Worm (Caenorhabditis elegans) whole organism, early embryonic: Measurements from ENCODE around the gene apb-1.

Experiments
- B0310.2 ChIP-seq: sonication (generic microtip); optimal IDR thresholded peaks from 2 replicates; lab custom pipeline; 2016; ENCODE audit warnings: mild to moderate bottlenecking, missing genetic modification characterization, missing compliant biosample characterization
- F13C5.2 ChIP-seq: sonication (generic microtip); optimal IDR thresholded peaks from 2 replicates; lab custom pipeline; 2017; ENCODE audit warnings: mild to moderate bottlenecking, missing genetic modification characterization, inconsistent platforms, missing compliant biosample characterization
- aly-1 ChIP-seq: sonication (generic microtip); optimal IDR thresholded peaks from 2 replicates; lab custom pipeline; 2016; ENCODE audit warnings: missing genetic modification characterization, missing compliant biosample characterization
- ama-1 ChIP-seq: fragments of 150-350 bp; optimal IDR thresholded peaks from 2 replicates; lab custom pipeline; 2014
- ceh-13 ChIP-seq: fragments of 200-800 bp; sonication (Bioruptor generic); optimal IDR thresholded peaks from 2 replicates; lab custom pipeline; 2018; ENCODE audit warnings: mild to moderate bottlenecking, missing genetic modification characterization, missing compliant biosample characterization
- ceh-36 ChIP-seq: sonication (generic microtip); optimal IDR thresholded peaks from 2 replicates; lab custom pipeline; 2016; ENCODE audit warnings: missing genetic modification characterization, inconsistent platforms, missing compliant biosample characterization
- ets-7 ChIP-seq: sonication (generic microtip); optimal IDR thresholded peaks from 2 replicates; lab custom pipeline; 2016; ENCODE audit warnings: missing genotype, missing genetic modification characterization, missing compliant biosample characterization
- flt-1 ChIP-seq: fragments of 200-800 bp; sonication (Bioruptor generic); IDR thresholded peaks from 2 replicates; pipeline ENCODE4 v1.3.6; 2022; ENCODE audit warnings: missing genetic modification characterization, missing compliant biosample characterization
- hmbx-1 ChIP-seq: sonication (generic microtip); optimal IDR thresholded peaks from 2 replicates; lab custom pipeline; 2016; ENCODE audit warnings: mild to moderate bottlenecking, missing genetic modification characterization, missing compliant biosample characterization
- hmg-4 ChIP-seq: fragments of 200-800 bp; sonication (Bioruptor generic); optimal IDR thresholded peaks from 2 replicates; lab custom pipeline; 2018; ENCODE audit warnings: mild to moderate bottlenecking, missing genetic modification characterization, missing compliant biosample characterization
- hnd-1 ChIP-seq: sonication (generic microtip); optimal IDR thresholded peaks from 2 replicates; lab custom pipeline; 2016; ENCODE audit warnings: missing genetic modification characterization, missing compliant biosample characterization
- pes-1 ChIP-seq: fragments of 200-800 bp; sonication (Bioruptor generic); IDR thresholded peaks from 2 replicates; pipeline ENCODE4 v1.3.6; 2022; ENCODE audit warnings: missing genetic modification reagents, missing genetic modification characterization, missing compliant biosample characterization
- scrt-1 ChIP-seq: fragments of 200-800 bp; sonication (Bioruptor generic); IDR thresholded peaks from 2 replicates; pipeline ENCODE4 v1.3.6; 2022; ENCODE audit warnings: missing genetic modification characterization, missing compliant biosample characterization
- sea-1 ChIP-seq: fragments of 200-800 bp; sonication (Bioruptor generic); conservative IDR thresholded peaks from 2 replicates; pipeline ENCODE4 v1.3.6; 2022; ENCODE audit warnings: missing genetic modification characterization, missing compliant biosample characterization
- tbx-11 ChIP-seq: fragments of 200-800 bp; sonication (Bioruptor generic); IDR thresholded peaks from 2 replicates; pipeline ENCODE4 v1.3.6; 2022; ENCODE audit warnings: missing genetic modification characterization, missing compliant biosample characterization
- tbx-37 ChIP-seq: fragments of 200-800 bp; sonication (Bioruptor generic); conservative IDR thresholded peaks from 2 replicates; pipeline ENCODE4 v1.3.6; 2022; ENCODE audit warnings: missing genetic modification reagents, missing genetic modification characterization, missing compliant biosample characterization
- tra-4 ChIP-seq: sonication (generic microtip); optimal IDR thresholded peaks from 2 replicates; lab custom pipeline; 2017; ENCODE audit warnings: missing genetic modification characterization, missing compliant biosample characterization

The apb-1 gene

DNA sequence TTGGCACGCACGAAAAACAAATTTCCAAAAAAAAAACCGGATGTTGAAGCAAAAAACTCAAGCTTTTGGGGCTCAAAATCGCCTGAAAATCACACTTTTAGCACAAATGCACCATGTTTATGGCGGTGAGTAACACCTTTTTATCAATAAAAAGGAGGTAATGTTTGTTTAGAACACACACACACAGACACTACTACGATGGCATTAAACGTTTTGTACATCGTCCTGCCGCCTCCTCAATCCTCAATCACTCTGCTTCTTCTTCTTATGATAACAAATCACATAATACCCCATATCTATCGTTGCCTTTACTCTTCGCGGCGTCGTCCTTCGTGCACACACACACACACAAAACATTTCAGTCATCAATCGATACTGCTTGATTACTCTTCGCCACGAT lies 10.6 kb downstream of the apb-1 start, which contains the start of gene gpa-17:
TSS of gene gpa-17 (plus strand) at position 363 of the 400 bp plus-strand sequence.
- no peak for TF ChIP-seq ama-1 (lab: Kevin White, UChicago)
- TF ChIP-seq tbx-37 (GFP tag; lab: Robert Waterston, UW) = no peak
- TF ChIP-seq aly-1 = no peak
- no peak for TF ChIP-seq ceh-36 (tag; lab: Kevin White, UChicago)
- TF ChIP-seq ets-7 (tag; lab: Kevin White, UChicago) = no peak
- no peak for TF ChIP-seq hmbx-1
- no peak for TF ChIP-seq B0310.2 (tag; lab: Kevin White, UChicago)
- no peak for TF ChIP-seq hmg-4 (GFP tag; lab: Kevin White, UChicago)
- no peak for TF ChIP-seq tbx-11 (GFP tag; lab: Robert Waterston, UW)
- no peak for TF ChIP-seq scrt-1 (GFP tag; lab: Robert Waterston, UW)

DNA sequence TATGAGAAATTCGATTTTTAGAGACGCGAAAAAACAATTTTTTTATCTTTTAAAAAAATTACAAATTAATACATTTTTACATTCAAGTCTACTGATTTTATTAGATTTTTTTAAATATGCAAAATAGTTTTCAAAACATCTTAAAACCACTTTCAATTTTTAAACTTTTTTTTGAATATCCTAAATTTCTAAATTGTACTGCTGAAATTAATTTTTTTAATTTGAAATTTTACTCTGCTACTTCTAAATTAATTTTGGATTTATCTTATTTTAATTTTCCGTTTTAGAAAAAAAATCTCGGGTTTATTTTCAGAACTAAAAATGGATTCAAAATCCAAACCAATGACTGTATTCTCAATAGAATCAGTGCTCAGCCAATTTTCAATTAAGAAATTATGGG lies 17.8 kb downstream of the apb-1 start, which contains the start of gene Y71H2B.8:
TSS of gene Y71H2B.8 (plus strand) at position 301 of the 400 bp plus-strand sequence.
- no peak for TF ChIP-seq F13C5.2
- TF ChIP-seq tra-4 = no peak
- TF ChIP-seq hmbx-1 = no peak
- no peak for TF ChIP-seq ets-7 (tag; lab: Kevin White, UChicago)
- no peak for TF ChIP-seq ceh-36 (tag; lab: Kevin White, UChicago)
- TF ChIP-seq ceh-13 (GFP tag; lab: Kevin White, UChicago) = no peak
- no peak for TF ChIP-seq ama-1 (lab: Kevin White, UChicago)
- TF ChIP-seq sea-1 (GFP tag; lab: Robert Waterston, UW) = no peak
- TF ChIP-seq tbx-11 (GFP tag; lab: Robert Waterston, UW) = no peak
- no peak for TF ChIP-seq aly-1
- no peak for TF ChIP-seq hnd-1 (tag; lab: Kevin White, UChicago)

DNA sequence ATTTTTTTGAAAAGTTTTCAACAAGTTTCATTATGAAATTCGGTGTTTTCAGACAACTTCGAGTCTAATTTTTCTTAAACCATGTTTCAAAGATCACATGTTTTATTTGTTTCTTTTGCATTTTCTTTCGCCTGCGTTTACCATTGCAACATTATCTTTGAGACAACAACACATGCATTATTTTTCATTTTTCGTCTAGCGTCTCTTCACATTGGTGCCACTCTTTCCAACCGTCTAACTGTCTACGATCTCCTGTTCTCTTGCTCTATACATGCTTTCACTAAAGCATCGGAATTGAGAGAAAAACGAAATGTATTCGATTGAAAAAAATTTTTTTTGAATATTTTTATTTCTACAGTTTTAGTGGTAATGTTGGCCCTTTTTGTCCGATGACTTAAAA lies 18.3 kb downstream of the apb-1 start:
- no peak for TF ChIP-seq tbx-37 (GFP tag; lab: Robert Waterston, UW)
- no peak for TF ChIP-seq hmg-4 (GFP tag; lab: Kevin White, UChicago)
- TF ChIP-seq hmbx-1 = no peak
- TF ChIP-seq ceh-13 (GFP tag; lab: Kevin White, UChicago) = no peak
- TF ChIP-seq ets-7 (tag; lab: Kevin White, UChicago) = no peak
- TF ChIP-seq sea-1 (GFP tag; lab: Robert Waterston, UW) = no peak
- TF ChIP-seq tra-4 = no peak
- TF ChIP-seq scrt-1 (GFP tag; lab: Robert Waterston, UW) = no peak
- TF ChIP-seq ceh-36 (tag; lab: Kevin White, UChicago) = no peak

DNA sequence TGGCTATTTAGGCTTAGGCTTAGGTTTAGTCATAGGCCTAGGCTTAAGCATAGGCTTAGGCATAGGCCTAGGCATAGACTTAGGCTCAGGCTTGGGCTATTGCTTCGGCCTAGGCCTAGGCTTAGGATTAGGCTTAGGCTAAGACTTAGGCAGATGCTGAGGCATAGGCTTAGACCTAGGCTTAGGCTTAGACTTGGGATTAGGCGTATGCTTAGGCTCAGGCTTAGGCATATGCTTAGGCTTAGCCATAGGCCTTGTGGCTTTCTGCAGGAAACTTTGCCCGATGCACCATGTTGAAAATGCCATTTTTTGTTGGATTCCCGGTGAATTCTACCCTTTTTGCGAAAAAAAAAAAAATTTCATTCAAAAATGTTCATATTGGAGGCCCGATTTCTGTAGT lies 18.9 kb downstream of the apb-1 start:
- peak; percentile 83 for TF ChIP-seq ceh-36 (tag; lab: Kevin White, UChicago)
- no peak for TF ChIP-seq tra-4

DNA sequence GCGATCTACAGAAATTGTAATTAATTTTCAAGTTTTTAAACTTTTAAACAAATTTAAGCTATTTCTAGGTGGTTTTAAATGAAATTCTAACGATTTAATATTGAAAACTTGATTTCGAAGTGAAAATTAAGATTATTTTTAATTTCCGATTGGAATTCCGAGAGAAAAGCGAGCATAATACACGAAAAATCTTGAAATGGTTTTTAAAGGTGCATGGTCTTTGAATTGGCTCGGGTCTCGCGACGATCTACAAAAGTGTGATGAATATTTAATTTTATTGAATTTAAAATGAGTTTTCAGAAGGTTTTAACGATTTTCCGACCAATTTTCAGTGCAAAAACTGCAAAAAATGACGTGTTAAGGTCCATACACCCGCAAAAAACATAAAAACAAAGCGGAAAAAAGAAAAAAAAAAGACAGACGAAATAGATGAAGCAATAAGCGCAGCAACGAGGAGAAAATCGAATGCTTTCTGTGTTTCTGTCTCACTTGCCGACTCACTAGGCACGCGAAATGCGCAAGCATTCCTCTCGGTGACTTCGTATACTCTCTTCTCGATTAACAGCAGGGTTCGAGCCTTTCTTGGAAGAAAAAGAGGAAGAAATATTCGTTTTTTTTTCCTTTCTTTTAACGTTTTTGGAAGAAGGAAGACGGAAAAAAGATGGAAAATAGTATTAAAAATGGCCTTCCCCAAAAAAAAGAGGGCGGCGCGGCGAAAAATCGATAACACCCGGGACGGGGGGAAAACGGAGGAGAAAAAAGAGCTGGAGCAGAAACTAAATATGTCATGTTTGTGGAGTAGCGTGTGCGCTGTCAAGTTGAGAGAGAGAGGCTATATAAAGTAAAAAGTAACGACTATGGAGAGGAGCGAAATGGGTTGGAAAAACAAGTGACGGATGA lies 20.2 kb downstream of the apb-1 start:
- TF ChIP-seq pes-1 (GFP tag; lab: Robert Waterston, UW) (0 out of 2 replicates have a peak, but pooled peaks have one; percentile 47), F13C5.2 (peak; percentile 55), hmg-4 (GFP tag; lab: Kevin White, UChicago) (peak; percentile 28), ceh-13 (GFP tag; lab: Kevin White, UChicago) (no peak)

DNA sequence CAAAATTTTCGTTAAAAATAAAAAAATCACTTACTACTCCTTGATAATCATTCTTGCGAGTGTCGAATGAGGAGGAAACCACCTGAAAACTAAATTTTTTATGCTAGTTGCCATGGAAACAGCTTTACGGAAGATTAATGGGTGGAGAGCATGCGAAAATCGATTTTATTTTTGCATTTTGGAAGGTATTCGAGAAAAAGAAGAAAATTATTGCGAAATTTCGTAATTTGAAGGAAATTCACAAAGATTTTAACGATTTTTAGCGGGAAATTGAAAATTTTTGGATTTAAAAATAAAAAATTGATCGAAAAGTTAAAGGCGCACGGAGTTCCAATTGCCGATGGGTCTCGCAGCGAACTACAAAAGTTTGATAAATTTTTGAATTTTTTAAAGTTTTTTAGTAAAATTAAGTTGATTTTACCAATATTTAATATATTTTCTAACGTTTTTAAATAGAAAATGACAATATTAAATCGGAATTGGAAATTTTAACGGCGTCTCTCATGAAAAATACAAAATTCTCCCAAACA lies 21.1 kb downstream of the apb-1 start, which contains the start of gene Y54F10AR.1:
TSS of gene Y54F10AR.1 (minus strand) at position 51 of the 530 bp plus-strand sequence.
- no peak for TF ChIP-seq B0310.2 (tag; lab: Kevin White, UChicago)
- TF ChIP-seq hmg-4 (GFP tag; lab: Kevin White, UChicago) = no peak
- TF ChIP-seq tbx-11 (GFP tag; lab: Robert Waterston, UW) = no peak
- TF ChIP-seq aly-1 = no peak

DNA sequence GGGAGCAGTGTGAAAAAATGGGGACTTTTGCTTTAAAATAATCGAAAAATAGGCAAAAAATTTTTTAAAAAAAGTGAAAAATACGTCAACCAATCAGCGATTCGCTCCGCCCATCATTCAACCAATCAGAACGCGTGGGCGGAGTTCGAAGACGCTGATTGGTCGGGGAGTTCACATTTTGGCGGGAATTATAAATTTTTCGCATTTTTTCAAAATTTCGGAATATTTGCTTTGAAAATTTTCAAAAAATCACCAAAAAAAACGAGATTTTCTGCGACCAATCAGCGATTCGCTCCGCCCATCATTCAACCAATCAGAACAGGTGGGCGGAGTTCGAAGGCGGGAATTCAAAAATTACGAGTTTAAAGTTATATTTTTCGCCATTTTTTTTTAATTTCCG lies 24.4 kb downstream of the apb-1 start:
- TF ChIP-seq B0310.2 (tag; lab: Kevin White, UChicago) = no peak

DNA sequence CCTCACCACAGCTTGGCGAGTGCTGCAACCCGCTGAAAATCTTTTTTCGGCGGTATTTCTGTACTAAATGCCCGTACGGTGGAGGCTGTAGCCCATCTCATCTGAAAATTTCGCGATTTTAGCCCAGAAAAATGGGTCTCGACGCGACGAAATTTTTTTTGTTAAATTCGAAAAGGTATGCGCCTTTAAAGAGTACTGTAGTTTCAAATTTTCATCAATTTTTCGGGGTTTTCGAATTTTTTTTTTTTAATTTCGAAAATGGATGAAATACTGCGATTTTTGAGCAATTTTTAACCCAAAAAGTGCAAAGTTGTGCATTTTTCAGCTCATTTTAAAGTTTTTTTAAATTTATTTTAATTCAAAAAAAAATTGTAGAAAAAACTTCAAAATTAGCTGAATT lies 25.4 kb downstream of the apb-1 start, which contains the start of gene Y54F10AR.2:
TSS of gene Y54F10AR.2 (minus strand) at position 101 of the 400 bp plus-strand sequence.
- no peak for TF ChIP-seq pes-1 (GFP tag; lab: Robert Waterston, UW)
- TF ChIP-seq tra-4 = no peak
- TF ChIP-seq hmbx-1 = no peak
- TF ChIP-seq F13C5.2 = no peak
- TF ChIP-seq ceh-36 (tag; lab: Kevin White, UChicago) = no peak
- no peak for TF ChIP-seq B0310.2 (tag; lab: Kevin White, UChicago)
- no peak for TF ChIP-seq hmg-4 (GFP tag; lab: Kevin White, UChicago)
- no peak for TF ChIP-seq scrt-1 (GFP tag; lab: Robert Waterston, UW)
- TF ChIP-seq flt-1 (GFP tag; lab: Robert Waterston, UW) = no peak
- no peak for TF ChIP-seq ets-7 (tag; lab: Kevin White, UChicago)
- no peak for TF ChIP-seq ceh-13 (GFP tag; lab: Kevin White, UChicago)
- no peak for TF ChIP-seq tbx-37 (GFP tag; lab: Robert Waterston, UW)
- TF ChIP-seq sea-1 (GFP tag; lab: Robert Waterston, UW) = no peak
